Worm (Caenorhabditis elegans): Measurements from ENCODE around the gene F58F9.3.

The F58F9.3 gene

DNA sequence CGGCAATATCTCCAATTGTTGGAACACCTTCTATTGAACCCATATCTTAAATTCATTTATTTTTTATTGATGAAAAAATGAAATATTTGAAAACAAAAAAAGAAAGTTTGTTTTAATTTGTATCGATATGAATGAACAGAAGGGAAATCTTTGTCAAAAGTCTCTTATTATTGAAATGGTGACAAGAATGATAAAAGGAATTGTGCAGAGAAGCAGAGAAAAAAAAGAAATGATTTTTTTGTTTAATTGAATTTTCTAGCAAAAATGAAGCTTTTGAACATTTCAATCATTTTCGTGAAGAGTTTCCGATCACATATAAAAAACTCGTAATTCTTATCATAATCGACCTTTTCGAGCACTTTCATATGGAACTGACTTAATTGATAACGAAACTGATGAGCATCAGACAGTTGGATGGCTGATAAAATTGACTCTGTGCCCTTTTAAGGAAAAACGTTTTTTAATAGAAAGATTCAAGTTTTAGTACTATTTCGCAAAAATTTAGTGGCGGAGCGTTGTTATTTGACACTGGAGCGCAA, 42.7 kb downstream of the F58F9.3 start, which contains the start of the genes aat-4 and T13A10.1:
Gene aat-4, minus strand, starts transcription at position 51 of the 539 bp plus-strand sequence.
Gene T13A10.1, plus strand, starts transcription at position 411 of the 539 bp plus-strand sequence.
- TF ChIP-seq ceh-100 (GFP tag; IDR thresholded peaks at IDR 0.05) (no peak), gei-17 (GFP tag; optimal IDR thresholded peaks at IDR 0.05) (no peak), mes-4 (tag; optimal IDR thresholded peaks at IDR 0.05) (no peak), nhr-80 (tag; optimal IDR thresholded peaks at IDR 0.05) (peak; percentile 89), nfyb-1 (GFP tag; IDR thresholded peaks at IDR 0.05) (no peak)

DNA sequence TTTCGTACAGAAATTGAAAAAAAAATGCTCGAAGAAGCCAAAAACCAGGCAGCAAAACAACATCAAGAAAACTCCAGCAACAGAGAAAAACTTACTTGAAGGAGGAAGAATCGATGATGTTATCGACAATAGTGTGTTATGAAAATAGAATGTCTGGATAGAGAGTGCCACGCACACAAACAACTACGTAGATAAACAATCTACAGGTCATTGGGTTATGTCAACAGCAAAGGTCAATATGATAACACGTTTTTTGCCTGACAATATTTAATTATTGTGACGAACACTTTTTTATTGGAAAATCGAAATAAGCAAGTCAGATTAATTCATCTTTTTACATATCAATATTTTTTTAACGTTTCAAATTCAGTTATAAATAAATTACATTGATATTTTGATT, 46.4 kb downstream of the F58F9.3 start, which contains the start of gene sams-5:
Gene sams-5, minus strand, starts transcription at position 131 of the 400 bp plus-strand sequence.
- TF ChIP-seq nhr-80 (tag; optimal IDR thresholded peaks at IDR 0.05) (no peak), tlf-1 (GFP tag; optimal IDR thresholded peaks at IDR 0.05) (no peak), egl-18 (GFP tag; IDR thresholded peaks at IDR 0.05) (no peak)

DNA sequence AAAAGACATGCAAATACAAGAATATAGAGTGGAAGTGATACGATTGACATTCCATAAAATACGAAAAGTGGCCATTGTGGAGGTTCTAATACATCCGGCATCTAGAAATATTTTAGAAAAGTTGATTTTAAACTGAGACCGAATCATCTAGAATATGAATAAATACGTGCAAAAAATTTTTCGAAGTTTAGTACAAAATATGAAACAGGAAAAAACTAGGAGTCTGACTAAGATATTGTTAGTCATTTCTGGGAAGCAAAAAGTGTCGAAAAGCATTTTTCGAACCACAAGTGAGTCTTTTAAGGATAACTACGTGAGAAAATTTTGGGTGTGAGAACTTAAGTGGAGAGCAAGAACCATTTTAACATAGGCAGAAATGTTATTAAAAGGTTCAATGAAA, 49.1 kb downstream of the F58F9.3 start, which contains the start of gene srv-32:
Gene srv-32, minus strand, starts transcription at position 101 of the 400 bp plus-strand sequence.
- no peak for TF ChIP-seq nhr-120 (GFP tag; IDR thresholded peaks at IDR 0.05)
- TF ChIP-seq C17E4.6 (GFP tag; IDR thresholded peaks at IDR 0.05) = no peak
- TF ChIP-seq athp-1 (tag; optimal IDR thresholded peaks at IDR 0.05) = no peak

DNA sequence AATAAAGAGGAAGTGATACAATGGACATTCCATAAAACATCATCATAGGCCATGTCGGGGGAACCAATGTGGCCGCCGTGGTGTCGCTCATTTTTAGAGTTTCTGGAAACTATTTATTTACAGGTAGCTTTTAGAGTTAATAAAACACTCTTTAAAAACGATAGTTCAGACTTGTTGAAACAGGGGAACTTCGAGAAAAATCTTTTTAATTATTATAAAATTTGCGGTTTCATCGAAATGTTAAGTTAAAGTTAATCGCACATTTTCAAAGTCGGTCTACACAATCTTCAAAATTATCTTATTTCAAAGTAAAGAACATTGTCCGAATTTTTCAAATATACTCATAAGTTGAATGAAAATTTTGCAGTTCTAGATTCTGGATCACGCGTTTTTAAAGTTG, 51.2 kb downstream of the F58F9.3 start, which contains the start of gene ops-1:
Gene ops-1, minus strand, starts transcription at position 101 of the 400 bp plus-strand sequence.
- TF ChIP-seq B0035.1 (tag; optimal IDR thresholded peaks at IDR 0.05) = no peak
- TF ChIP-seq lin-35 (GFP tag; optimal IDR thresholded peaks at IDR 0.05) = no peak
- TF ChIP-seq rec-8 (tag; optimal IDR thresholded peaks at IDR 0.05) = no peak
- TF ChIP-seq madf-3 (GFP tag; IDR thresholded peaks at IDR 0.05) = no peak
- TF ChIP-seq hlh-26 (GFP tag; conservative IDR thresholded peaks at IDR 0.05) = no peak
- TF ChIP-seq nhr-179 (tag; optimal IDR thresholded peaks at IDR 0.05) = no peak
- no peak for TF ChIP-seq dox-1 (GFP tag; IDR thresholded peaks at IDR 0.05)
- TF ChIP-seq atf-7 (tag; optimal IDR thresholded peaks at IDR 0.05) = no peak
- TF ChIP-seq cebp-1 (GFP tag; IDR thresholded peaks at IDR 0.05) = no peak
- TF ChIP-seq cebp-1 (tag; optimal IDR thresholded peaks at IDR 0.05) = no peak
- TF ChIP-seq pha-4 (tag; optimal IDR thresholded peaks at IDR 0.05) = no peak
- TF ChIP-seq mel-28 (tag; optimal IDR thresholded peaks at IDR 0.05; ENCODE audit: borderline replicate concordance) = no peak
- no peak for TF ChIP-seq sea-2 (GFP tag; IDR thresholded peaks at IDR 0.05)
- TF ChIP-seq rcor-1 (GFP tag; IDR thresholded peaks at IDR 0.05) = no peak
- no peak for TF ChIP-seq zim-3 (tag; optimal IDR thresholded peaks at IDR 0.05)
- TF ChIP-seq B0019.2 (GFP tag; conservative IDR thresholded peaks at IDR 0.05) = no peak
